Worm (Caenorhabditis elegans) whole organism, L4 larva: Measurements from ENCODE around the gene aff-1.

Experiments used
- D1046.2 ChIP-seq: fragments of 200-800 bp; sonication (Bioruptor generic); IDR thresholded peaks from 2 replicates; pipeline ENCODE4 v1.3.6; 2022; ENCODE audit warnings: missing genetic modification characterization, missing compliant biosample characterization
- F44E2.7 ChIP-seq: fragments of 200-800 bp; sonication (Bioruptor generic); IDR thresholded peaks from 2 replicates; pipeline ENCODE4 v2.1.2; 2022; ENCODE audit warnings: missing genetic modification characterization, missing compliant biosample characterization
- R02D3.7 ChIP-seq: fragments of 150-350 bp; sonication (generic microtip); optimal IDR thresholded peaks from 3 replicates; lab custom pipeline; 2014; ENCODE audit warnings: missing biosample characterization, missing genetic modification characterization
- T26A8.4 ChIP-seq: fragments of 200-800 bp; sonication (Bioruptor generic); IDR thresholded peaks from 2 replicates; pipeline ENCODE4 v1.3.6; 2022; ENCODE audit warnings: missing genetic modification characterization, missing compliant biosample characterization
- Y105C5A.15 ChIP-seq: fragments of 200-800 bp; sonication (Bioruptor generic); IDR thresholded peaks from 2 replicates; pipeline ENCODE4 v1.3.6; 2022; ENCODE audit warnings: missing genetic modification characterization, missing compliant biosample characterization
- Y48G9A.11 ChIP-seq: fragments of 200-800 bp; sonication (Bioruptor generic); IDR thresholded peaks from 2 replicates; pipeline ENCODE4 v1.3.6; 2022; ENCODE audit warnings: missing genetic modification reagents, missing genetic modification characterization, missing compliant biosample characterization
- Y5F2A.4 ChIP-seq: fragments of 200-800 bp; sonication (Bioruptor generic); optimal IDR thresholded peaks from 2 replicates; lab custom pipeline; 2018; ENCODE audit warnings: mild to moderate bottlenecking, missing genetic modification characterization, missing compliant biosample characterization
- Y75B8A.6 ChIP-seq: fragments of 200-800 bp; sonication (Bioruptor generic); IDR thresholded peaks from 2 replicates; pipeline ENCODE4 v1.3.6; 2022; ENCODE audit warnings: missing genetic modification reagents, missing genetic modification characterization, missing compliant biosample characterization
- aha-1 ChIP-seq: fragments of 150-350 bp; peaks from one replicate; lab custom pipeline; 2014; ENCODE audit warnings: missing biosample characterization, missing genetic modification characterization
- aly-2 ChIP-seq: sonication (generic microtip); optimal IDR thresholded peaks from 2 replicates; lab custom pipeline; 2018; ENCODE audit warnings: missing biosample characterization, missing genetic modification characterization
- ama-1 ChIP-seq: fragments of 150-350 bp; optimal IDR thresholded peaks from 2 replicates; lab custom pipeline; 2014; ENCODE audit warnings: inconsistent platforms, mixed read lengths
- attf-4 ChIP-seq: sonication (generic microtip); optimal IDR thresholded peaks from 3 replicates; lab custom pipeline; 2017; ENCODE audit warnings: missing biosample characterization, missing genetic modification characterization
- ceh-20 ChIP-seq: fragments of 200-800 bp; sonication (Bioruptor generic); IDR thresholded peaks from 2 replicates; pipeline ENCODE4 v1.3.6; 2022; ENCODE audit warnings: missing genetic modification reagents, missing genetic modification characterization, missing compliant biosample characterization
- ceh-28 ChIP-seq: fragments of 150-350 bp; optimal IDR thresholded peaks from 2 replicates; lab custom pipeline; 2014; ENCODE audit warnings: missing biosample characterization, missing genetic modification reagents, missing genetic modification characterization
- ceh-32 ChIP-seq: sonication (generic microtip); optimal IDR thresholded peaks from 2 replicates; lab custom pipeline; 2016; ENCODE audit warnings: mild to moderate bottlenecking, missing genetic modification characterization, missing compliant biosample characterization; ENCODE audit not compliant: poor library complexity
- ceh-62 ChIP-seq: sonication (generic microtip); optimal IDR thresholded peaks from 2 replicates; lab custom pipeline; 2017; ENCODE audit warnings: missing biosample characterization, missing genetic modification characterization
- ceh-82 ChIP-seq: sonication (generic microtip); optimal IDR thresholded peaks from 2 replicates; lab custom pipeline; 2017; ENCODE audit warnings: missing biosample characterization, missing genetic modification characterization
- ctbp-1 ChIP-seq: fragments of 200-800 bp; sonication (Bioruptor generic); IDR thresholded peaks from 2 replicates; pipeline ENCODE4 v1.3.6; 2022; ENCODE audit warnings: missing genetic modification reagents, missing genetic modification characterization, missing compliant biosample characterization
- daf-12 ChIP-seq: fragments of 150-350 bp; optimal IDR thresholded peaks from 2 replicates; lab custom pipeline; 2014; ENCODE audit warnings: missing biosample characterization, missing genetic modification reagents, missing genetic modification characterization
- daf-16 ChIP-seq, 3 experiments: sonication (generic microtip); optimal IDR thresholded peaks; 2 replicates each; lab custom pipeline; 2016 to 2017; ENCODE audit warnings: missing genetic modification characterization in 3 of 3, missing genetic modification reagents in 3 of 3, mild to moderate bottlenecking in 2 of 3, missing compliant biosample characterization in 2 of 3, missing biosample characterization in 1 of 3, moderate library complexity in 1 of 3
- dmd-6 ChIP-seq: fragments of 200-800 bp; sonication (Bioruptor generic); IDR thresholded peaks from 2 replicates; pipeline ENCODE4 v1.3.6; 2022; ENCODE audit warnings: missing genetic modification reagents, missing genetic modification characterization, missing compliant biosample characterization
- dmd-9 ChIP-seq: fragments of 200-800 bp; sonication (Bioruptor generic); IDR thresholded peaks from 2 replicates; pipeline ENCODE4 v1.3.6; 2022; ENCODE audit warnings: missing genetic modification reagents, missing genetic modification characterization, missing compliant biosample characterization
- dve-1 ChIP-seq: sonication (generic microtip); optimal IDR thresholded peaks from 2 replicates; lab custom pipeline; 2017; ENCODE audit warnings: antibody characterized with exemption, mild to moderate bottlenecking, missing genetic modification characterization, missing compliant biosample characterization; ENCODE audit not compliant: insufficient read depth
- egl-43 ChIP-seq: fragments of 200-800 bp; sonication (Bioruptor generic); IDR thresholded peaks from 2 replicates; pipeline ENCODE4 v1.3.6; 2022; ENCODE audit warnings: missing genetic modification reagents, missing genetic modification characterization, missing compliant biosample characterization
- fkh-10 ChIP-seq: fragments of 150-350 bp; optimal IDR thresholded peaks from 2 replicates; lab custom pipeline; 2014; ENCODE audit warnings: missing biosample characterization, missing genetic modification reagents, missing genetic modification characterization
- hif-1 ChIP-seq, 2 experiments: sonication (generic microtip); optimal IDR thresholded peaks; 2 replicates each; lab custom pipeline; 2016 to 2017; ENCODE audit warnings: missing compliant biosample characterization in 2 of 2, missing genetic modification characterization in 2 of 2, missing genetic modification reagents in 2 of 2, missing genotype in 2 of 2, mild to moderate bottlenecking in 1 of 2
- lim-7 ChIP-seq: fragments of 200-800 bp; sonication (Bioruptor generic); IDR thresholded peaks from 2 replicates; pipeline ENCODE4 v1.3.6; 2022; ENCODE audit warnings: missing genetic modification characterization, missing compliant biosample characterization
- lin-1 ChIP-seq: fragments of 200-800 bp; sonication (Bioruptor generic); IDR thresholded peaks from 2 replicates; pipeline ENCODE4 v1.3.6; 2022; ENCODE audit warnings: missing genetic modification reagents, missing genetic modification characterization, missing compliant biosample characterization
- lin-13 ChIP-seq: fragments of 150-350 bp; optimal IDR thresholded peaks from 2 replicates; lab custom pipeline; 2014; ENCODE audit warnings: missing biosample characterization, missing genetic modification reagents, missing genetic modification characterization
- lin-15B ChIP-seq: fragments of 150-350 bp; sonication (generic microtip); optimal IDR thresholded peaks from 3 replicates; lab custom pipeline; 2014; ENCODE audit warnings: missing biosample characterization, missing genetic modification characterization
- lin-29 ChIP-seq: fragments of 200-800 bp; sonication (Bioruptor generic); IDR thresholded peaks from 2 replicates; pipeline ENCODE4 v1.3.6; 2022; ENCODE audit warnings: missing genetic modification reagents, missing genetic modification characterization, missing compliant biosample characterization
- lin-39 ChIP-seq: fragments of 150-350 bp; optimal IDR thresholded peaks from 2 replicates; lab custom pipeline; 2014; ENCODE audit warnings: missing biosample characterization, missing genetic modification reagents, missing genetic modification characterization
- mdl-1 ChIP-seq, 2 experiments: fragments of 150-350 bp in 1 of 2; sonication (generic microtip) in 1 of 2; optimal IDR thresholded peaks; 2 replicates each; lab custom pipeline; 2014 to 2017; ENCODE audit warnings: missing biosample characterization in 2 of 2, missing genetic modification characterization in 2 of 2
- mep-1 ChIP-seq: fragments of 150-350 bp; sonication (generic microtip); optimal IDR thresholded peaks from 3 replicates; lab custom pipeline; 2014; ENCODE audit warnings: missing biosample characterization, missing genetic modification characterization
- mxl-2 ChIP-seq: fragments of 200-800 bp; sonication (Bioruptor generic); conservative IDR thresholded peaks from 2 replicates; pipeline ENCODE4 v1.3.6; 2022; ENCODE audit warnings: missing genetic modification reagents, missing genetic modification characterization, missing compliant biosample characterization
- mxl-3 ChIP-seq: fragments of 200-800 bp; sonication (Bioruptor generic); optimal IDR thresholded peaks from 2 replicates; lab custom pipeline; 2018; ENCODE audit warnings: mild to moderate bottlenecking, missing genetic modification characterization, missing compliant biosample characterization
- nhr-102 ChIP-seq: sonication (generic microtip); optimal IDR thresholded peaks from 2 replicates; lab custom pipeline; 2016; ENCODE audit warnings: mild to moderate bottlenecking, missing genetic modification characterization, moderate library complexity, missing compliant biosample characterization
- nhr-11 ChIP-seq: fragments of 150-350 bp; optimal IDR thresholded peaks from 2 replicates; lab custom pipeline; 2014; ENCODE audit warnings: missing biosample characterization, missing genetic modification characterization
- nhr-111 ChIP-seq: fragments of 200-800 bp; sonication (Bioruptor generic); optimal IDR thresholded peaks from 2 replicates; lab custom pipeline; 2018; ENCODE audit warnings: mild to moderate bottlenecking, missing genetic modification characterization, missing compliant biosample characterization
- nhr-41 ChIP-seq: fragments of 200-800 bp; sonication (Bioruptor generic); IDR thresholded peaks from 2 replicates; pipeline ENCODE4 v1.3.6; 2022; ENCODE audit warnings: missing genetic modification reagents, missing genetic modification characterization, missing compliant biosample characterization
- nhr-76 ChIP-seq: fragments of 150-350 bp; optimal IDR thresholded peaks from 2 replicates; lab custom pipeline; 2014; ENCODE audit warnings: missing biosample characterization, missing genetic modification characterization
- nhr-77 ChIP-seq: fragments of 150-350 bp; optimal IDR thresholded peaks from 2 replicates; lab custom pipeline; 2014; ENCODE audit warnings: missing biosample characterization, missing genetic modification characterization
- pha-4 ChIP-seq, 2 experiments: fragments of 150-350 bp in 1 of 2; fragments of 200-800 bp in 1 of 2; sonication (Bioruptor generic) in 1 of 2; IDR thresholded peaks in 1 of 2; optimal IDR thresholded peaks in 1 of 2; 2 replicates each; pipeline versions ENCODE4 v1.3.6 to Lab custom; 2014 to 2022; ENCODE audit warnings: missing genetic modification characterization in 2 of 2, missing genetic modification reagents in 2 of 2, missing biosample characterization in 1 of 2, missing compliant biosample characterization in 1 of 2
- pqm-1 ChIP-seq: sonication (generic microtip); optimal IDR thresholded peaks from 2 replicates; lab custom pipeline; 2017; ENCODE audit warnings: missing biosample characterization, missing genetic modification characterization
- rbr-2 ChIP-seq: sonication (generic microtip); optimal IDR thresholded peaks from 2 replicates; lab custom pipeline; 2016; ENCODE audit warnings: missing genotype, missing genetic modification characterization, missing compliant biosample characterization
- sdz-12 ChIP-seq: fragments of 200-800 bp; sonication (Bioruptor generic); optimal IDR thresholded peaks from 2 replicates; lab custom pipeline; 2018; ENCODE audit warnings: mild to moderate bottlenecking, missing genetic modification characterization, missing compliant biosample characterization
- set-16 ChIP-seq: fragments of 200-800 bp; sonication (Bioruptor generic); IDR thresholded peaks from 2 replicates; pipeline ENCODE4 v1.3.6; 2022; ENCODE audit warnings: missing genetic modification reagents, missing genetic modification characterization, missing compliant biosample characterization
- tag-97 ChIP-seq: fragments of 200-800 bp; sonication (Bioruptor generic); IDR thresholded peaks from 2 replicates; pipeline ENCODE4 v1.3.6; 2022; ENCODE audit warnings: missing genetic modification characterization, missing compliant biosample characterization
- unc-130 ChIP-seq: sonication (generic microtip); optimal IDR thresholded peaks from 2 replicates; lab custom pipeline; 2016; ENCODE audit warnings: missing genetic modification reagents, missing genetic modification characterization, missing compliant biosample characterization
- zag-1 ChIP-seq: fragments of 150-350 bp; optimal IDR thresholded peaks from 2 replicates; lab custom pipeline; 2014; ENCODE audit warnings: missing biosample characterization, missing genetic modification characterization
- ztf-11 ChIP-seq: fragments of 150-350 bp; optimal IDR thresholded peaks from 2 replicates; lab custom pipeline; 2014; ENCODE audit warnings: missing biosample characterization, missing genetic modification characterization
- ztf-7 ChIP-seq: fragments of 150-350 bp; optimal IDR thresholded peaks from 2 replicates; lab custom pipeline; 2014; ENCODE audit warnings: missing biosample characterization, missing genetic modification characterization

The aff-1 gene

DNA sequence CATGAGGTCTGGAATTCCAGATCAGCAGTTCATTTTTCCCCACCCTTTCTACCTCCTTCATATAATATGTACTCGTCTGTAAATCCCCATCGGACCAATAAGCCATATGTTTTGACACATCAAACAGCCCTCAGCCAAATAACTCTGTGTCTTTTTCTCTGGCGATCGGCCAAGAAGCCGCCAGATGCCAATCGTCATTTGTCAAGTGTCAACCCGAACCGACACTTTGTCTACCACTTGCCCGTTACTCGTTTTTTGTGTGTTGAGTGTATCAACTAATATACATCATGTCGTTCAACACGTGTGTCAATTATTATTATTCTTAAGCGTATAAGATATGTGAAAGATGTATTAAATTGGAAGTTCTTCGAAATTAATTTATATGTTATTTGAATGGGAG lies 40.3 kb downstream of the aff-1 start (continued):
- TF ChIP-seq lin-1 (GFP tag; lab: Robert Waterston, UW), result no peak
- no peak for TF ChIP-seq ceh-82
- TF ChIP-seq pha-4 (GFP tag; IDR thresholded peaks at IDR 0.05; lab: Robert Waterston, UW), result no peak
- TF ChIP-seq pha-4 (tag; optimal IDR thresholded peaks at IDR 0.05; lab: Kevin White, UChicago), result no peak
- TF ChIP-seq unc-130 (GFP tag; lab: Kevin White, UChicago), result no peak
- no peak for TF ChIP-seq dve-1
- no peak for TF ChIP-seq ztf-11 (tag; lab: Kevin White, UChicago)
- no peak for TF ChIP-seq T26A8.4 (GFP tag; lab: Robert Waterston, UW)
- peak in 1 of 2 experiments; percentile 23 for TF ChIP-seq mdl-1 (tag; optimal IDR thresholded peaks at IDR 0.05; lab: Kevin White, UChicago)
- no peak for TF ChIP-seq lin-29 (GFP tag; lab: Robert Waterston, UW)
- TF ChIP-seq mxl-2 (GFP tag; lab: Robert Waterston, UW), result no peak
- TF ChIP-seq daf-16 (GFP tag; optimal IDR thresholded peaks at IDR 0.05; lab: Kevin White, UChicago), result peak in 1 of 2 experiments; percentile 54
- no peak for TF ChIP-seq daf-16 (tag; optimal IDR thresholded peaks at IDR 0.05; lab: Kevin White, UChicago)
- TF ChIP-seq zag-1 (tag; lab: Kevin White, UChicago), result no peak
- peak; percentile 88; the same call in 1 of the 2 replicates for TF ChIP-seq ceh-20 (GFP tag; lab: Robert Waterston, UW)
- TF ChIP-seq lin-15B, result no peak
- TF ChIP-seq dmd-9 (GFP tag; lab: Robert Waterston, UW), result no peak
- no peak for TF ChIP-seq pqm-1 (tag; lab: Kevin White, UChicago)
- TF ChIP-seq Y5F2A.4 (GFP tag; lab: Kevin White, UChicago), result no peak
- no peak for TF ChIP-seq ceh-28 (tag; lab: Kevin White, UChicago)
- no peak for TF ChIP-seq aha-1 (tag; lab: Kevin White, UChicago)
- no peak for TF ChIP-seq ceh-62 (tag; lab: Kevin White, UChicago)
- no peak for TF ChIP-seq set-16
- TF ChIP-seq nhr-111 (GFP tag; lab: Kevin White, UChicago), result no peak
- no peak for TF ChIP-seq lim-7 (GFP tag; lab: Robert Waterston, UW)
- TF ChIP-seq hif-1 (tag; optimal IDR thresholded peaks at IDR 0.05; lab: Kevin White, UChicago), result no peak
- TF ChIP-seq Y48G9A.11, result no peak
- TF ChIP-seq egl-43 (GFP tag; lab: Robert Waterston, UW), result no peak
- TF ChIP-seq mxl-3 (GFP tag; lab: Kevin White, UChicago), result peak; percentile 68
- TF ChIP-seq Y75B8A.6 (GFP tag; lab: Robert Waterston, UW), result no peak
- no peak for TF ChIP-seq nhr-102 (tag; lab: Kevin White, UChicago)
- TF ChIP-seq fkh-10 (GFP tag; lab: Kevin White, UChicago), result no peak
- TF ChIP-seq ctbp-1, result no peak
- no peak for TF ChIP-seq D1046.2 (GFP tag; lab: Robert Waterston, UW)
- no peak for TF ChIP-seq F44E2.7
- TF ChIP-seq nhr-11, result peak; percentile 21
- no peak for TF ChIP-seq nhr-77
- no peak for TF ChIP-seq nhr-41 (GFP tag; lab: Robert Waterston, UW)
- no peak for TF ChIP-seq sdz-12 (GFP tag; lab: Kevin White, UChicago)
- no peak for TF ChIP-seq ceh-32
- no peak for TF ChIP-seq lin-39 (tag; lab: Kevin White, UChicago)
- no peak for TF ChIP-seq aly-2 (tag; lab: Kevin White, UChicago)
- TF ChIP-seq dmd-6 (GFP tag; lab: Robert Waterston, UW), result peak; percentile 56
- peak; percentile 10 for TF ChIP-seq rbr-2 (tag; lab: Kevin White, UChicago)
- no peak for TF ChIP-seq R02D3.7 (tag; lab: Kevin White, UChicago)
- TF ChIP-seq daf-12, result no peak
- no peak for TF ChIP-seq Y105C5A.15 (GFP tag; lab: Robert Waterston, UW)
- TF ChIP-seq nhr-76 (tag; lab: Kevin White, UChicago), result no peak
- TF ChIP-seq lin-13 (GFP tag; lab: Kevin White, UChicago), result no peak
- TF ChIP-seq ztf-7 (tag; lab: Kevin White, UChicago), result no peak
- peak; percentile 45 for TF ChIP-seq mep-1 (tag; lab: Kevin White, UChicago)
- TF ChIP-seq ama-1 (lab: Kevin White, UChicago), result no peak
- TF ChIP-seq tag-97, result no peak
- no peak for TF ChIP-seq attf-4 (tag; lab: Kevin White, UChicago)
- TF ChIP-seq, all 104 proteins: peak for 17
